Fruit fly (Drosophila melanogaster): ENCODE results near the gene Vps36.

Gene Vps36

DNA sequence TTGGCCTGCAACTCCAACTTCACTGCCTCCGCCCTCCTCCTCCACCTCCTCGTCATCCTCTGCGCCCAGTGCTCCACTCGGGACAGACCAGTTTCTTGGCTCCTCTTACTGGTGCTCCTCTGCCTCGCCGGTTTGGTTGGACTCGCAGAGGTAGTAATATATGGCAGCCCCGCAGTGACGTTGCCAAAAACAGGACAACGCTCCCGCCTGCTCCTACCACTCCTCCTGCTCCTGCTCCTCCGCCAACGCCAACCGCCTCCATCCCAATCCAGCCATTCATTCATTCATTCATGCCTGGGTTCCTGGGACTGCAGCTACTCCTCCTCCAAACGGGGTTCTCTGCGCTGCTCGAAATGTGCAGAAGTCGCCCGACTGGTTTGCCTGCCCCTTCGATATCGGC, 13.4 kb downstream of the Vps36 start:
- TF ChIP-seq CG12768 (GFP tag; optimal IDR thresholded peaks at IDR 0.05) (no peak), cic (GFP tag; optimal IDR thresholded peaks at IDR 0.05) (no peak), ovo (GFP tag; optimal IDR thresholded peaks at IDR 0.05) (no peak), cnc (optimal IDR thresholded peaks at IDR 0.05) (no peak), Hr96 (GFP tag; optimal IDR thresholded peaks at IDR 0.05) (no peak), kay (GFP tag; ENCODE audit: borderline replicate concordance) (no peak), Mnt (GFP tag; optimal IDR thresholded peaks at IDR 0.05) (no peak), CG7045 (GFP tag; optimal IDR thresholded peaks at IDR 0.05) (no peak), pad (GFP tag; optimal IDR thresholded peaks at IDR 0.05) (no peak), CG5204 (GFP tag; optimal IDR thresholded peaks at IDR 0.05) (no peak), toe (GFP tag; optimal IDR thresholded peaks at IDR 0.05) (no peak), Crg-1 (GFP tag; optimal IDR thresholded peaks at IDR 0.05) (no peak), CG11617 (GFP tag; optimal IDR thresholded peaks at IDR 0.05) (no peak)

DNA sequence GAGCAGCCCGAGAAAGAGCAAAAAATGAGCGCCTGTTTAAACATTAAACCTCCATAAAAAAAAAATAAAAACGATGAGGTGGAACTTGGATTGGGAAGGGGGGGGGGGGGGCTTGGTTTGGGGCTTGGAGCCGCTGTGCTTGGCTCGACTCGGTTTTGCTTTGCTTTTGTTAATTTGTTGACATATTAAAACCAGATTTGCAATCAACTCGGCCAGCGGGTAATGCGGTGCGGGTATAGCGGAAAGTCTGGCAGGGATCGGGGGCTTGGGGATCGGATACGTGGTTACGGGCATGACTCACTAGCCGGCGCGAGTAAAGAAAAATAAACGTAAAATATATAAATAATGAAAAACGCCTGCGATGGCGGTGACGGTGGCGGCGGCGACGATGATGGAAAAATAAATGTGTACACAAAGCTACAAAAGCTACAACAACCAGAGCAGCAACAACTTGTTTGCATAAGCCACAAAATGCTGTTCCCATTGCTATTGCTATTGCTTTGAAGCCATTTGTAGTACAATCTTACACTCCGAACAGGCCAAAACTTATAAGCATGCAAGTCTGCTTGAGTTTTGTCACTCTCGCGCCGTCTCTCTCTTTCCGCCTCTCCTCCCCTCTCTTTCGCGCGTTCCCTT, 15.1 kb downstream of the Vps36 start:
- TF ChIP-seq pad (GFP tag; optimal IDR thresholded peaks at IDR 0.05) (no peak), CG12768 (GFP tag; optimal IDR thresholded peaks at IDR 0.05) (peak; percentile 27), cic (GFP tag; optimal IDR thresholded peaks at IDR 0.05) (peak; percentile 38), tj (GFP tag; optimal IDR thresholded peaks at IDR 0.05) (peak; percentile 87), Crg-1 (GFP tag; optimal IDR thresholded peaks at IDR 0.05) (no peak), ovo (GFP tag; optimal IDR thresholded peaks at IDR 0.05) (peak; percentile 37), CG7101 (tag; optimal IDR thresholded peaks at IDR 0.05) (no peak)

DNA sequence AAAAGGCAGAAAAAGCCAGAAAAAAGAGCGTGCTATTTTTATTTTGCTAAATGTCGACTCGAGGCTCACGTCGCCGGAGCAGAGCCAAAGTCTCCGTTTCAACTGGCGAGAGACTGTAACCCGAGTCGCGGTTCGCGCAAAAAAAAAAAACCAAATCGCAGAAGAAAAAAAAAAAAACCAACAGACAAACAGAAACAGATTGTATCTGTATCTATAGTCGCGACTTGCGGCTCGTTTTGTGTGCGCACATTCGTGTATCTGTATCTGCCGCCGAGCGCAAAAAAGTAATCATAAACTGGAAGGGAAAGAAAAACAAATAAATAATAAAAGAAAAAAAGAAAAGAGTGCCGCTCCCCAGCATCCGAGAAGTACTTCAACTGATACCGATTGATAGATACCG, 17.8 kb downstream of the Vps36 start:
- TF ChIP-seq CG7101 (tag; optimal IDR thresholded peaks at IDR 0.05) (no peak), tj (GFP tag; optimal IDR thresholded peaks at IDR 0.05) (peak; percentile 17), Crg-1 (GFP tag; optimal IDR thresholded peaks at IDR 0.05) (no peak)

DNA sequence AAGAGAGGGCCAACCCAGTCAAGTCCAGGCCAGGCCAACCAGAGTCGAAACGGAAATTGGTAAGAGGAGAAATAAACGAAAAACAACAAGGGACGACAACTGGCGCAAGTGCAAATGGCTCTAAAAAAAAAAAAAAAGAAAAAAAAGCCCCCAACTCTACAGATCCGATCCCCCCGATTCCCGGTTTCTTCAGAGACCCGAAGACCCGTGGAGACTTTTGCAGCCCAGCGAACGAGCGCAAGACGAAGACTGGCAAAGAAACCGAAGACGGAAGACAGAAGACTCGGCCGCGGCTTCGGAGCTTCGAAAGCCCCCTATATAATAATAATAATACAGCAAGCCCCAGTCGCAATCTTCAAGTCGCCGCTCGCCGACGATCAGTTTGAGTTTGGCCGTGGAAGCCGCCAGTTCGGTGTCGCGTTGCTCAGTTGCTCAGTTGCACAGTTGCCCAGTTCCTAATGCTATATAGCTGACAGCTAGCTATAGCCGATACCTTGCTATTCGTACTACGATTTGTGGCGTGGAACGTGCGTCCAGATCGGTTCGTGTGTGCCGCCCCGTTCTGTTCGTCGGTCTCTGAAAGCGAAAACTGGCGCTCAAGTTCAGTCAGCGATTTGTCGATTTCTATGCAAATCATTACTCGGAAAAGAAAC, 18.4 kb downstream of the Vps36 start:
- TF ChIP-seq cic (GFP tag; optimal IDR thresholded peaks at IDR 0.05) (no peak), tj (GFP tag; optimal IDR thresholded peaks at IDR 0.05) (peak; percentile 53), bab1 (GFP tag; optimal IDR thresholded peaks at IDR 0.05) (peak; percentile 37)

DNA sequence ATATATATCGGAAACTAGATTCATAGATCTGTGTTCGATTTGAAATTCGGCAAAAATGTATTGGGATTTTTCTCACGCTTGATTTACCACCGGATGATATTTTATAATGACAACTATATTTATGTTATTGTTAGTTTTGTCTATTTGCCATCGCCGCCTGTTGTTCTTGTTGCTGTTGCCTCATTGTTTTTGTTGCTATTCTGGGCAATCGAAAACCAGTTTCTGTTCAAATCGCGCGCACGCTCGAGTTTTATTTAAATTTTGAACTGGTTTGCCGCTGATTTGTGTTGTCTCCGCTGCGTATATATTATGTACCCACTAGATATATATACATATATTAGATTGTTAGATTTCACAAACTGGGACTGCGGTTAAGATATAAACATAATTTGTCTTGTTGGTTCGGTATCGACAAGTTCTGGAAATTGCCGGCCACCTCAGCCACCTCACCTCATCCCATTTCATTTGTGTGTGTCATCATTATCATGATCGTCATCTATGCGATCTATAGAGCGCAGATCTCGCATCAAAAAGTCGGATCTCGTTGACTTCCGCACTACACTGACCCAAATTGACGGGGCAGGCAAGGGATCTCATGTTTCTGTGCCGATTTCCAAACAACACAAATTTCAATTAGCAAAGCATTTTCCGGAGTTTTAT, 22.1 kb downstream of the Vps36 start:
- TF ChIP-seq tj (GFP tag; optimal IDR thresholded peaks at IDR 0.05) (peak; percentile 36), CG33017 (tag; optimal IDR thresholded peaks at IDR 0.05) (no peak), kay (GFP tag; ENCODE audit: borderline replicate concordance) (no peak)

DNA sequence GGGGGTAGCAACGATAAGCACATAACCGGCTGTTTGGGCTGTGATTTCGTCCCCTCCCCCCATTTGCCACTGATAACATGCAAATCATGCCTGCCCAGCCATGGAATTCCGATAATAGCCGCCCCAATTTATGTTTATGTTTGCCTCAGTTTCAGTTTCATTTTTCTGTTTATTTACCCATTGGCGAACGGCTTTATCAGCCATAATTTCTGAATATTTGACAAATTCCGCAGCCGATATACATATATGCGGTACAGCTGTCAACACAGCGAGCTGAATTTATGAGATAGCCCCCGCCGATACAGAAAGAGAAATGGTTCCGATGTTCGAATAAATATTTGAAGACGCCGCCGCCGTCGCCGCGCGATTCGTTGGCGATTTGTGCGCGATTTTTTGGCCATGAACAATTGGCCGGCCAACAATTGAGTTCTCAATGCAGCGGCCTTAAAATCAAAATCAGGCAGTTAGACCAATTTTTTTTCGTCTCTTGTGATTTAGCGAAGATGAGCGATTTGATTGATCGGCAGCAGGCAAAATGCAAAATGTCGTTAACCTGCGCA, 23.6 kb downstream of the Vps36 start:
- TF ChIP-seq tj (GFP tag; optimal IDR thresholded peaks at IDR 0.05) (peak; percentile 47), cic (GFP tag; optimal IDR thresholded peaks at IDR 0.05) (no peak), toe (GFP tag; optimal IDR thresholded peaks at IDR 0.05) (no peak)

DNA sequence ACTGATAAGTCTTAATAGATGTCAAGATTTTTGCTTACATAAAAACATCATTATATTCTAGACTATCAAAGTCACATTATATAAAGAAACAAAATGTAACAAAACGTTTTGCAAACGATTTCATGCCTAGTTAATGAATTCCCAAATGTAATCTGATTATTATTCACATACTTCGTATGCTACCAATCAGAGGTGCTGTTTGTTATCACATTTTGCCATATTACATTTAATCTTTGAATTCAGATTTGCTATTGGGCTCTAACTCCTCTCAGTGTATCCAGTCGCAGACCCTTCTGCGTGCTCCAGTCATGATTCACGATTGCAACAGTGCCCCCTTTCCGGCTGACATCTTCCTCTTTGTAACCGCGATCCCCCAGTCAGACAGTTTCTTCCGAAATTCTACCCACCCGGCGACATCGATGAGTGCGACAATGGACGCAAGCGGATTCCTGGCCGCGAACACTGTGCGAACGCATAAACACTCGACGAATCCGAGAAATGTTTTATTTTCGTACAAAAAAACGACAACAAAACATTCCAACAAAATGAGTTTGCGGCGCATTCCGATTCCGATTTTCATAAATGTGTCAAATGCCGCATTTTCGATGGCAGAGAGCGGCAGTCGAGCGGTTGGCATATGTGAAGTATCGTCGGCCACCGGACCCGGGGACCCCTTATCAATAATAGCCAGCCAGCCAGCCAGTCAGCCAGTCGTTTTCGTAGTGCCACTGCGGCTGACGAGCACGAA, 24.6 kb downstream of the Vps36 start:
- TF ChIP-seq toe (GFP tag; optimal IDR thresholded peaks at IDR 0.05) (no peak), tj (GFP tag; optimal IDR thresholded peaks at IDR 0.05) (no peak), CG7101 (tag; optimal IDR thresholded peaks at IDR 0.05) (no peak), CG12768 (GFP tag; optimal IDR thresholded peaks at IDR 0.05) (no peak), ovo (GFP tag; optimal IDR thresholded peaks at IDR 0.05) (no peak), CG5204 (GFP tag; optimal IDR thresholded peaks at IDR 0.05) (no peak), CG1620 (GFP tag; optimal IDR thresholded peaks at IDR 0.05) (no peak), CG14711 (tag; optimal IDR thresholded peaks at IDR 0.05) (no peak), Clk (GFP tag; optimal IDR thresholded peaks at IDR 0.05) (no peak), CG11617 (GFP tag; optimal IDR thresholded peaks at IDR 0.05) (no peak), cnc (optimal IDR thresholded peaks at IDR 0.05) (no peak), bab1 (GFP tag; optimal IDR thresholded peaks at IDR 0.05) (no peak)

Measured in whole organism, adult.